Fruit fly (Drosophila melanogaster): Measurements from ENCODE around the gene Trax.

The Trax gene

dm6 chr3R:15366839-15367238, 5.3 kb downstream of the Trax start (continued):
- TF ChIP-seq CG6163 (GFP tag; IDR thresholded peaks at IDR 0.05) (peak; percentile 60; the same call in 2 of the 3 replicates), Hr38 (GFP tag; optimal IDR thresholded peaks at IDR 0.05) (no peak), CG8632 (GFP tag; optimal IDR thresholded peaks at IDR 0.05) (no peak), lz (GFP tag; optimal IDR thresholded peaks at IDR 0.05) (peak; percentile 43)

DNA sequence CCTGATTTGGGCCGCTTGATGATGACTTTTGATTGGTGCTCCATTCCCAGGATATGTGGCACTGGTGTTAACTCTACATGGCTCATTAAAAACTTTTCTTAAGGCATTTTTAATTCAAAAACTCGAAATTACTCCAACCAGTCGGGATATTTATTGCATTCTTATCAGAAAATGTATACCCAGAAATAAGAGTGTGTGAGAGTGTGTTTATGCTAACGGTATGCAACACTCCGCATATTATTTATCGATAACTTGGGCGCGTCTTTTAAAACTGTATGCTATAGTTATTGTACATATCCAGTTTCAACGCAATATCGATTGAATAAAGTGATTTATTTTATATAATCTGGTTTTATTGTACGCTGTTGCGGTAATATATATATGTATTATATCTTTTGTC, 6.0 kb downstream of the Trax start, which contains the start of gene CG34404:
TSS of gene CG34404 (minus strand) at position 189 of the 400 bp plus-strand sequence.
- TF ChIP-seq CG6808 (GFP tag; optimal IDR thresholded peaks at IDR 0.05) = no peak
- TF ChIP-seq Eip78C (GFP tag) = peak; percentile 40
- TF ChIP-seq topi (GFP tag; optimal IDR thresholded peaks at IDR 0.05) = no peak
- peak; percentile 22 for TF ChIP-seq esn (GFP tag; optimal IDR thresholded peaks at IDR 0.05)
- no peak for TF ChIP-seq pdm3 (GFP tag; optimal IDR thresholded peaks at IDR 0.05)

dm6 chr3R:15369742-15370141, 8.2 kb downstream of the Trax start, which contains the start of gene CG14868:
Gene CG14868 (minus strand): TSS chr3R:15369945.
- TF ChIP-seq vri (GFP tag; optimal IDR thresholded peaks at IDR 0.05) (no peak), CG8119 (GFP tag; IDR thresholded peaks at IDR 0.05) (no peak), fd59A (GFP tag; optimal IDR thresholded peaks at IDR 0.05) (no peak), Sox102F (GFP tag; optimal IDR thresholded peaks at IDR 0.05) (no peak), dsx (GFP tag; optimal IDR thresholded peaks at IDR 0.05; ENCODE audit: poor library complexity, severe bottlenecking) (no peak), fd85E (GFP tag; optimal IDR thresholded peaks at IDR 0.05) (no peak), Lpt (GFP tag; optimal IDR thresholded peaks at IDR 0.05) (no peak), lz (GFP tag; optimal IDR thresholded peaks at IDR 0.05) (no peak), CG10631 (GFP tag; optimal IDR thresholded peaks at IDR 0.05) (no peak), CG8319 (GFP tag; optimal IDR thresholded peaks at IDR 0.05) (no peak), Blimp-1 (GFP tag; optimal IDR thresholded peaks at IDR 0.05) (no peak), OdsH (GFP tag; optimal IDR thresholded peaks at IDR 0.05) (no peak), achi (GFP tag; optimal IDR thresholded peaks at IDR 0.05) (no peak), esn (GFP tag; optimal IDR thresholded peaks at IDR 0.05) (no peak), acj6 (GFP tag; optimal IDR thresholded peaks at IDR 0.05) (no peak), CG34406 (GFP tag; optimal IDR thresholded peaks at IDR 0.05) (no peak), Eip78C (GFP tag) (no peak)

- peak; percentile 47 for TF ChIP-seq topi (GFP tag; optimal IDR thresholded peaks at IDR 0.05)
- peak; percentile 18 for TF ChIP-seq achi (GFP tag; optimal IDR thresholded peaks at IDR 0.05)
- peak; percentile 43 for TF ChIP-seq lz (GFP tag; optimal IDR thresholded peaks at IDR 0.05)
- TF ChIP-seq CG6854 (GFP tag; optimal IDR thresholded peaks at IDR 0.05) = peak; percentile 38
- TF ChIP-seq dac (GFP tag; optimal IDR thresholded peaks at IDR 0.05) = no peak
- no peak for TF ChIP-seq vri (GFP tag; optimal IDR thresholded peaks at IDR 0.05)
- TF ChIP-seq Eip78C (GFP tag) = peak; percentile 35
- TF ChIP-seq eg (GFP tag; IDR thresholded peaks at IDR 0.05) = no peak
- no peak for TF ChIP-seq CG34406 (GFP tag; optimal IDR thresholded peaks at IDR 0.05)
- peak; percentile 30 for TF ChIP-seq CG3032 (tag; optimal IDR thresholded peaks at IDR 0.05)
- peak; percentile 63 for TF ChIP-seq esn (GFP tag; optimal IDR thresholded peaks at IDR 0.05)
- TF ChIP-seq CG16779 (tag; optimal IDR thresholded peaks at IDR 0.05) = no peak
- no peak for TF ChIP-seq Ets21C (GFP tag; optimal IDR thresholded peaks at IDR 0.05)
- TF ChIP-seq Hr4 (GFP tag; optimal IDR thresholded peaks at IDR 0.05) = no peak
- peak; percentile 19 for TF ChIP-seq Sox14 (GFP tag; optimal IDR thresholded peaks at IDR 0.05)
- TF ChIP-seq net (GFP tag; optimal IDR thresholded peaks at IDR 0.05) = no peak
- peak; percentile 44 for TF ChIP-seq CG31627 (GFP tag; optimal IDR thresholded peaks at IDR 0.05)
- TF ChIP-seq Eip75B (GFP tag; optimal IDR thresholded peaks at IDR 0.05) = peak; percentile 32
- TF ChIP-seq CG1621 (tag; optimal IDR thresholded peaks at IDR 0.05) = no peak
- peak; percentile 38 for TF ChIP-seq cyc (GFP tag; optimal IDR thresholded peaks at IDR 0.05)
- no peak for TF ChIP-seq Hr38 (GFP tag; optimal IDR thresholded peaks at IDR 0.05)
Observed at dm6 chr3R:15371833-15372232, 10.3 kb downstream of the Trax start, which contains the start of the genes Ccm3 and CG6136. Gene Ccm3 (plus strand): TSS chr3R:15371957. Gene CG6136 (minus strand): TSS chr3R:15372212.
